Worm (Caenorhabditis elegans) whole organism, young adult: Measurements from ENCODE around the gene F19C6.4.

ENCODE experiments used
- dox-1 ChIP-seq: fragments of 200-800 bp; sonication (Bioruptor generic); IDR thresholded peaks from 2 replicates; pipeline ENCODE4 v1.3.6; 2022; ENCODE audit warnings: missing genetic modification reagents, missing genetic modification characterization, missing compliant biosample characterization
- lin-40 ChIP-seq: sonication (generic microtip); optimal IDR thresholded peaks from 2 replicates; lab custom pipeline; 2016; ENCODE audit warnings: missing genetic modification characterization, mild to moderate bottlenecking, missing compliant biosample characterization, missing genotype, missing genetic modification reagents
- pha-4 ChIP-seq: fragments of 150-350 bp; sonication (generic microtip); optimal IDR thresholded peaks from 2 replicates; lab custom pipeline; 2014; ENCODE audit warnings: missing biosample characterization, missing genetic modification reagents, missing genetic modification characterization
- unc-62 ChIP-seq: fragments of 150-350 bp; optimal IDR thresholded peaks from 2 replicates; lab custom pipeline; 2014; ENCODE audit warnings: missing biosample characterization, missing genetic modification reagents, missing genetic modification characterization

ce11 chrX:10027556-10027955, 9.7 kb upstream of the F19C6.4 start, which contains the start of gene mkk-4:
- TF ChIP-seq unc-62 (GFP tag; lab: Kevin White, UChicago): no peak
- TF ChIP-seq lin-40 (tag; lab: Kevin White, UChicago): no peak
- TF ChIP-seq dox-1 (GFP tag; lab: Robert Waterston, UW): no peak
- TF ChIP-seq pha-4 (tag; lab: Kevin White, UChicago): no peak
